Worm (Caenorhabditis elegans) whole organism, late embryonic: Measurements from ENCODE around the gene cah-4.

ENCODE experiments used
- K09A11.1 ChIP-seq: sonication (generic microtip); optimal IDR thresholded peaks from 2 replicates; lab custom pipeline; 2017; ENCODE audit warnings: antibody characterized with exemption, mild to moderate bottlenecking, missing genetic modification characterization, missing compliant biosample characterization; ENCODE audit not compliant: insufficient read depth
- T23F11.4 ChIP-seq: fragments of 200-800 bp; sonication (Bioruptor generic); optimal IDR thresholded peaks from 2 replicates; lab custom pipeline; 2018; ENCODE audit warnings: mild to moderate bottlenecking, missing genetic modification characterization, missing compliant biosample characterization
- Y22D7AL.16 ChIP-seq: sonication (generic microtip); optimal IDR thresholded peaks from 2 replicates; lab custom pipeline; 2016; ENCODE audit warnings: missing genetic modification characterization, missing compliant biosample characterization
- ahr-1 ChIP-seq: sonication (generic microtip); optimal IDR thresholded peaks from 2 replicates; lab custom pipeline; 2016; ENCODE audit warnings: missing genetic modification characterization, missing compliant biosample characterization
- ama-1 ChIP-seq: fragments of 150-350 bp; optimal IDR thresholded peaks from 2 replicates; lab custom pipeline; 2014
- ceh-18 ChIP-seq: sonication (generic microtip); optimal IDR thresholded peaks from 2 replicates; lab custom pipeline; 2016; ENCODE audit warnings: missing genetic modification characterization, missing compliant biosample characterization
- ceh-19 ChIP-seq: fragments of 200-800 bp; sonication (Bioruptor generic); optimal IDR thresholded peaks from 2 replicates; lab custom pipeline; 2018; ENCODE audit warnings: mild to moderate bottlenecking, missing genetic modification characterization, missing compliant biosample characterization
- ceh-22 ChIP-seq: sonication (generic microtip); optimal IDR thresholded peaks from 2 replicates; lab custom pipeline; 2017; ENCODE audit warnings: missing biosample characterization, missing genetic modification characterization
- ceh-30 ChIP-seq: fragments of 150-350 bp; optimal IDR thresholded peaks from 2 replicates; lab custom pipeline; 2014; ENCODE audit warnings: missing biosample characterization, missing genetic modification characterization
- ceh-31 ChIP-seq: sonication (generic microtip); optimal IDR thresholded peaks from 2 replicates; lab custom pipeline; 2016; ENCODE audit warnings: missing genetic modification characterization, missing compliant biosample characterization
- ceh-6 ChIP-seq: fragments of 200-800 bp; sonication (Bioruptor generic); optimal IDR thresholded peaks from 2 replicates; lab custom pipeline; 2018; ENCODE audit warnings: mild to moderate bottlenecking, missing genetic modification characterization, missing compliant biosample characterization
- dve-1 ChIP-seq: sonication (generic microtip); optimal IDR thresholded peaks from 2 replicates; lab custom pipeline; 2017; ENCODE audit warnings: antibody characterized with exemption, mild to moderate bottlenecking, missing genetic modification characterization, missing compliant biosample characterization
- elt-4 ChIP-seq: sonication (generic microtip); optimal IDR thresholded peaks from 2 replicates; lab custom pipeline; 2016; ENCODE audit warnings: missing genetic modification characterization, missing compliant biosample characterization
- ets-4 ChIP-seq: sonication (generic microtip); optimal IDR thresholded peaks from 2 replicates; lab custom pipeline; 2016; ENCODE audit warnings: missing genetic modification characterization, missing compliant biosample characterization
- eyg-1 ChIP-seq: sonication (generic microtip); optimal IDR thresholded peaks from 2 replicates; lab custom pipeline; 2016; ENCODE audit warnings: missing genotype, missing genetic modification characterization, missing compliant biosample characterization
- fax-1 ChIP-seq: sonication (generic microtip); optimal IDR thresholded peaks from 2 replicates; lab custom pipeline; 2016; ENCODE audit warnings: missing genotype, missing genetic modification characterization, missing compliant biosample characterization
- fkh-10 ChIP-seq: fragments of 150-350 bp; optimal IDR thresholded peaks from 2 replicates; lab custom pipeline; 2014; ENCODE audit warnings: missing biosample characterization, missing genetic modification reagents, missing genetic modification characterization
- fkh-6 ChIP-seq: sonication (generic microtip); optimal IDR thresholded peaks from 2 replicates; lab custom pipeline; 2016; ENCODE audit warnings: missing genetic modification characterization, missing compliant biosample characterization
- gmeb-2 ChIP-seq: sonication (generic microtip); optimal IDR thresholded peaks from 2 replicates; lab custom pipeline; 2016; ENCODE audit warnings: missing genetic modification characterization, inconsistent platforms, missing compliant biosample characterization
- hlh-15 ChIP-seq: sonication (generic microtip); optimal IDR thresholded peaks from 2 replicates; lab custom pipeline; 2016; ENCODE audit warnings: missing genetic modification characterization, missing compliant biosample characterization
- lim-6 ChIP-seq: sonication (generic microtip); optimal IDR thresholded peaks from 2 replicates; lab custom pipeline; 2016; ENCODE audit warnings: missing genetic modification characterization, missing compliant biosample characterization
- mec-3 ChIP-seq: sonication (generic microtip); optimal IDR thresholded peaks from 2 replicates; lab custom pipeline; 2016; ENCODE audit warnings: borderline replicate concordance, missing genetic modification characterization, missing compliant biosample characterization
- nfya-1 ChIP-seq: sonication (generic microtip); optimal IDR thresholded peaks from 2 replicates; lab custom pipeline; 2017; ENCODE audit warnings: missing genetic modification characterization, mild to moderate bottlenecking, missing compliant biosample characterization, antibody characterized with exemption, moderate library complexity
- npax-4 ChIP-seq: sonication (generic microtip); optimal IDR thresholded peaks from 2 replicates; lab custom pipeline; 2016; ENCODE audit warnings: missing genetic modification characterization, missing compliant biosample characterization
- odd-2 ChIP-seq: sonication (generic microtip); optimal IDR thresholded peaks from 2 replicates; lab custom pipeline; 2017; ENCODE audit warnings: antibody characterized with exemption, mild to moderate bottlenecking, missing genetic modification characterization, missing compliant biosample characterization
- pag-3 ChIP-seq: sonication (generic microtip); optimal IDR thresholded peaks from 2 replicates; lab custom pipeline; 2016; ENCODE audit warnings: missing compliant biosample characterization, missing genetic modification characterization, borderline replicate concordance
- sdc-2 ChIP-seq: sonication (generic microtip); optimal IDR thresholded peaks from 2 replicates; lab custom pipeline; 2016; ENCODE audit warnings: missing genotype, missing genetic modification characterization, missing compliant biosample characterization
- syd-9 ChIP-seq: sonication (generic microtip); optimal IDR thresholded peaks from 2 replicates; lab custom pipeline; 2016; ENCODE audit warnings: mild to moderate bottlenecking, missing genetic modification characterization, moderate library complexity, missing compliant biosample characterization
- tbx-7 ChIP-seq: sonication (generic microtip); optimal IDR thresholded peaks from 2 replicates; lab custom pipeline; 2016; ENCODE audit warnings: missing genotype, missing genetic modification characterization, missing compliant biosample characterization
- ttx-3 ChIP-seq: sonication (generic microtip); optimal IDR thresholded peaks from 2 replicates; lab custom pipeline; 2016; ENCODE audit warnings: missing genetic modification reagents, missing genetic modification characterization, missing compliant biosample characterization
- unc-3 ChIP-seq, 2 experiments: fragments of 200-800 bp in 1 of 2; sonication (Bioruptor generic) in 1 of 2; sonication (generic microtip) in 1 of 2; conservative IDR thresholded peaks in 1 of 2; optimal IDR thresholded peaks in 1 of 2; 2 replicates each; pipeline versions ENCODE4 v1.3.6 to Lab custom; 2016 to 2022; ENCODE audit warnings: missing compliant biosample characterization in 2 of 2, missing genetic modification characterization in 2 of 2, missing genetic modification reagents in 1 of 2
- unc-42 ChIP-seq: sonication (generic microtip); optimal IDR thresholded peaks from 2 replicates; lab custom pipeline; 2016; ENCODE audit warnings: missing genotype, missing genetic modification characterization, missing compliant biosample characterization
- unc-55 ChIP-seq: sonication (generic microtip); optimal IDR thresholded peaks from 2 replicates; lab custom pipeline; 2017; ENCODE audit warnings: missing biosample characterization, missing genetic modification reagents, missing genetic modification characterization
- unc-86 ChIP-seq: sonication (generic microtip); optimal IDR thresholded peaks from 2 replicates; lab custom pipeline; 2016; ENCODE audit warnings: missing genetic modification characterization, missing compliant biosample characterization

cah-4 gene

DNA sequence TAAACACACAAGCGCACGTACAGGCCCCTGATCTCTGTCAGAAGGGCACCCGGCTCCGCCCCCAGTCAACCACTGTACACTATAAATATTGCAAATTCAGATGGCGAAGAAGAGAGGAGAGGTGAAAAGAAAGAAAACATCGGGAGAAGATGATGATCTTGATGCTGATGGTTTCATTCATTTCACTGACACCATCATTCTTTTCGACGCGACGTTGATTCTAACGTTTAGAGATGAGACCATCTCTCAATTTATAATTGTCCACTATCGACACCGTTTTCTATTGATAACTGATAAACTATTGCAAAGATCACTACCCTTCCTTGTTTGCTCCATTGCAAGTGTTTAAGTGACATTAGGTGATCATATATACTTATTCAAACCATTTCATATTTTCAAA lies 1.0 kb upstream of the cah-4 start:
- TF ChIP-seq unc-42 (tag; lab: Kevin White, UChicago) (no peak), ttx-3 (tag; lab: Kevin White, UChicago) (no peak), dve-1 (tag; lab: Kevin White, UChicago) (peak; percentile 15)

DNA sequence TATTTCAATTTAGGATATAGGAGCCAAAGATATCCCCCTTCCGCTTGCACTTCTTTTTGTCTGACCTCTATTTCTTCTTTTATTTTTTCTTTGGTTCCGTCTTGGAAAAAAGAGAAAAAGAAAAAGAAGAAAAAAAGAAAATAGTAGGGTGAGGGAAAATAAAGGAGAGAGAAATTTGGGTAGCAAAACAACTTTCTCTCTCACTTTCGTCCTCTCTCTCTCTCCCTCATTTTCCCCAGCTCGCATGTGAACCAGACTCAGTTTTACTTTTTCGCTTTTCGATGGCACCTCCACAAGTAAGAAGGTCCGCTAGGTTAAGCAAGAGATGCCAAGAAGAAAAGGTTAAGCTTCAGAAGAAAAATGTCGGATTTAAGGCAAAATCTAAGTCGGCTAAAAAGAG lies 383 bp downstream of the cah-4 start:
- TF ChIP-seq Y22D7AL.16 (tag; lab: Kevin White, UChicago): no peak
- no peak for TF ChIP-seq mec-3 (tag; lab: Kevin White, UChicago)
- TF ChIP-seq ets-4 (tag; lab: Kevin White, UChicago): no peak
- TF ChIP-seq ceh-18 (tag; lab: Kevin White, UChicago): no peak
- no peak for TF ChIP-seq unc-86 (tag; lab: Kevin White, UChicago)
- TF ChIP-seq unc-55 (GFP tag; lab: Kevin White, UChicago): peak; percentile 5
- no peak for TF ChIP-seq unc-42 (tag; lab: Kevin White, UChicago)
- TF ChIP-seq hlh-15: no peak

DNA sequence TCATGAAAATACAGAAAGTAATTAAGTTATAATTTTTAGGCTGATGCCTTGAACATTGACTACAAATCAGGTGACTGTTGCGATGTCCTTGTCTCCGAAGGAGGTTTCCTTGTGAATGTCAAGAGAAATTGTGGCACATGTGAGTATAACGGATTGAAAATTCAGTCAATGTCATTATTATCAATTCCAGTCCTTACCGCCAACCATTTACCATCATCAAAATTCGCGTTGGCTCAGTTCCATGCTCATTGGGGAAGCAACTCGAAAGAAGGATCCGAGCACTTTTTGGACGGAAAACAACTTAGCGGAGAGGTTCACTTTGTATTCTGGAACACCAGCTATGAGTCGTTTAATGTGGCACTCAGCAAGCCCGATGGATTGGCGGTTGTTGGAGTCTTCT lies 976 bp downstream of the cah-4 start:
- no peak for TF ChIP-seq ahr-1 (tag; lab: Kevin White, UChicago)
- TF ChIP-seq ceh-6 (GFP tag; lab: Kevin White, UChicago): no peak
- TF ChIP-seq T23F11.4 (GFP tag; lab: Kevin White, UChicago): no peak
- no peak for TF ChIP-seq ceh-22 (tag; lab: Kevin White, UChicago)
- no peak for TF ChIP-seq nfya-1 (tag; lab: Kevin White, UChicago)
- TF ChIP-seq syd-9 (tag; lab: Kevin White, UChicago): no peak
- no peak for TF ChIP-seq unc-42 (tag; lab: Kevin White, UChicago)
- no peak for TF ChIP-seq lim-6 (tag; lab: Kevin White, UChicago)
- no peak for TF ChIP-seq ama-1 (lab: Kevin White, UChicago)
- no peak for TF ChIP-seq Y22D7AL.16 (tag; lab: Kevin White, UChicago)
- no peak for TF ChIP-seq unc-3 (GFP tag; conservative IDR thresholded peaks at IDR 0.05; lab: Robert Waterston, UW)
- TF ChIP-seq unc-3 (tag; optimal IDR thresholded peaks at IDR 0.05; lab: Kevin White, UChicago): no peak
- no peak for TF ChIP-seq pag-3 (tag; lab: Kevin White, UChicago)
- TF ChIP-seq ets-4 (tag; lab: Kevin White, UChicago): no peak
- TF ChIP-seq sdc-2 (tag; lab: Kevin White, UChicago): no peak
- TF ChIP-seq ceh-31 (tag; lab: Kevin White, UChicago): no peak
- no peak for TF ChIP-seq tbx-7 (tag; lab: Kevin White, UChicago)
- TF ChIP-seq eyg-1 (tag; lab: Kevin White, UChicago): no peak
- no peak for TF ChIP-seq fax-1 (tag; lab: Kevin White, UChicago)
- no peak for TF ChIP-seq ceh-30 (tag; lab: Kevin White, UChicago)
- TF ChIP-seq fkh-6: no peak

DNA sequence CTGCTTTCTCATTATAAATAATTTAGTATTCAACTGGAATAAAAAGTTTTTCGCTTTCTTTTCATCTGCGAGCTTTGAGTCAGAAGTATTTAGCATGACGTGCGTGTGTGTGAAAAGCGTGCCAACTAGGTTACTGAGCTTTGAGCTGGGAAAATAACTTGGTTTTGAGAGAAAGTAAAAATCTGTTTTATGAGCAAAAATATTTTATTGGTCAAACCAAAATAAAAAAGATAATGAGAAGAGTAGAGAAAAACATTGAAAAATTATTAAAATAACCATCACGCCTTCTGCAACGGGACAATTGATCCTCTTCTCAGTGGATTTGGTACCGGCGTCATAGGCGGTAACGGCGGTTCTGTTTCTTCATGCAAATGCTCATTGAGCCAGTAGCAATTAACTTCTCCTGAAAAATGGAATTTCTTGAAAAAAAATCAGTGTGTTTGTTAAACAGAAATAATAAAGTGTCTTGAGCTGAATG lies 2.2 kb downstream of the cah-4 start:
- TF ChIP-seq elt-4 (tag; lab: Kevin White, UChicago) (no peak), npax-4 (tag; lab: Kevin White, UChicago) (no peak), fkh-10 (GFP tag; lab: Kevin White, UChicago) (no peak)

DNA sequence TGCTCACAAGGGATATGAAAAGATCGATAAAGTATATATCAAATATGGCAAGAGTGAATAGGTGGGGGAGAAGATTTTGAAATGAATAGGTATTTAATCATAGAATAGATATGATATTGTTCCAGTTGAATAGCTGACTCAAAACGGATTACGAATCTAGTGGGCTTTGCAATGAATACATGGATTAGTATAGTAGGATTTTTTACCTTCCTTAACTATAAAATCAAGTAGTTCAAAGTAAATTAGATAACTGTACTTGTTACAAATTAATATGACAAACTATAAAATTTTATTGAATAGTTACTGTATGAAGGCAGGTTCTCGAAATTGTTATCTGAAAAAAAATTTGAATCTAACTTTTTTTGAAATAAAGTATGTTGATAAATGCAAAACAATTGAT lies 8.5 kb downstream of the cah-4 start, which contains the start of gene odr-1:
Gene odr-1, minus strand, starts transcription at position 101 of the 400 bp plus-strand sequence.
- no peak for TF ChIP-seq Y22D7AL.16 (tag; lab: Kevin White, UChicago)
- TF ChIP-seq lim-6 (tag; lab: Kevin White, UChicago): no peak
- TF ChIP-seq ahr-1 (tag; lab: Kevin White, UChicago): no peak
- no peak for TF ChIP-seq npax-4 (tag; lab: Kevin White, UChicago)
- no peak for TF ChIP-seq K09A11.1 (tag; lab: Kevin White, UChicago)
- TF ChIP-seq odd-2: no peak
- no peak for TF ChIP-seq gmeb-2 (tag; lab: Kevin White, UChicago)
- TF ChIP-seq ceh-19 (GFP tag; lab: Kevin White, UChicago): no peak
- TF ChIP-seq hlh-15: no peak
